Worm (Caenorhabditis elegans) whole organism, young adult: ENCODE measurements around the gene cht-3.

Experiments used
- B0261.1 ChIP-seq: sonication (generic microtip); optimal IDR thresholded peaks from 2 replicates; lab custom pipeline; 2016; ENCODE audit warnings: mild to moderate bottlenecking, missing genetic modification characterization, moderate library complexity, missing compliant biosample characterization
- C17E4.6 ChIP-seq: fragments of 200-800 bp; sonication (Bioruptor generic); IDR thresholded peaks from 2 replicates; pipeline ENCODE4 v1.3.6; 2022; ENCODE audit warnings: missing genetic modification reagents, missing genetic modification characterization, missing compliant biosample characterization
- F23B12.7 ChIP-seq: sonication (generic microtip); optimal IDR thresholded peaks from 2 replicates; lab custom pipeline; 2017; ENCODE audit warnings: missing genetic modification characterization, mild to moderate bottlenecking, missing compliant biosample characterization, antibody characterized with exemption, moderate library complexity; ENCODE audit not compliant: insufficient read depth
- F49E8.2 ChIP-seq: sonication (generic microtip); optimal IDR thresholded peaks from 3 replicates; lab custom pipeline; 2017; ENCODE audit warnings: missing genetic modification characterization, mild to moderate bottlenecking, missing compliant biosample characterization, antibody characterized with exemption, moderate library complexity; ENCODE audit not compliant: insufficient read depth
- F55B11.4 ChIP-seq: sonication (generic microtip); optimal IDR thresholded peaks from 2 replicates; lab custom pipeline; 2016; ENCODE audit warnings: missing compliant biosample characterization, missing genetic modification characterization, borderline replicate concordance; ENCODE audit not compliant: insufficient read depth
- F57A8.1 ChIP-seq: fragments of 200-800 bp; sonication (Bioruptor generic); optimal IDR thresholded peaks from 2 replicates; lab custom pipeline; 2018; ENCODE audit warnings: mild to moderate bottlenecking, missing genetic modification characterization, moderate library complexity, missing compliant biosample characterization
- F57C9.4 ChIP-seq: sonication (generic microtip); optimal IDR thresholded peaks from 2 replicates; lab custom pipeline; 2017; ENCODE audit warnings: mild to moderate bottlenecking, missing genetic modification characterization, missing compliant biosample characterization
- K11D2.4 ChIP-seq: fragments of 200-800 bp; sonication (Bioruptor generic); IDR thresholded peaks from 2 replicates; pipeline ENCODE4 v1.3.6; 2022; ENCODE audit warnings: missing genetic modification reagents, missing genetic modification characterization, missing compliant biosample characterization
- T26A5.8 ChIP-seq: sonication (generic microtip); optimal IDR thresholded peaks from 2 replicates; lab custom pipeline; 2016; ENCODE audit warnings: missing genetic modification characterization, missing compliant biosample characterization
- Y53F4B.3 ChIP-seq: fragments of 200-800 bp; sonication (Bioruptor generic); IDR thresholded peaks from 2 replicates; pipeline ENCODE4 v1.3.6; 2022; ENCODE audit warnings: missing genetic modification reagents, missing genetic modification characterization, missing compliant biosample characterization
- Y95B8A.8 ChIP-seq: fragments of 200-800 bp; sonication (Bioruptor generic); IDR thresholded peaks from 2 replicates; pipeline ENCODE4 v1.3.6; 2022; ENCODE audit warnings: missing genetic modification reagents, missing genetic modification characterization, missing compliant biosample characterization
- ZK185.1 ChIP-seq: sonication (generic microtip); optimal IDR thresholded peaks from 2 replicates; lab custom pipeline; 2016; ENCODE audit warnings: mild to moderate bottlenecking, missing genetic modification characterization, missing compliant biosample characterization; ENCODE audit not compliant: poor library complexity, severe bottlenecking
- ama-1 ChIP-seq, 3 experiments: fragments of 150-350 bp in 1 of 3; sonication (generic microtip) in 2 of 3; optimal IDR thresholded peaks; 2 replicates each; lab custom pipeline; 2014 to 2018; ENCODE audit warnings: missing biosample characterization in 2 of 3, missing genetic modification characterization in 2 of 3, missing genetic modification reagents in 2 of 3
- cebp-1 ChIP-seq, 2 experiments: fragments of 200-800 bp in 1 of 2; sonication (Bioruptor generic) in 1 of 2; sonication (generic microtip) in 1 of 2; IDR thresholded peaks in 1 of 2; optimal IDR thresholded peaks in 1 of 2; 2 replicates each; pipeline versions ENCODE4 v1.3.6 to Lab custom; 2017 to 2022; ENCODE audit warnings: missing compliant biosample characterization in 2 of 2, missing genetic modification characterization in 2 of 2, mild to moderate bottlenecking in 1 of 2, missing genetic modification reagents in 1 of 2, moderate library complexity in 1 of 2
- ceh-100 ChIP-seq: fragments of 200-800 bp; sonication (Bioruptor generic); IDR thresholded peaks from 2 replicates; pipeline ENCODE4 v1.3.6; 2022; ENCODE audit warnings: missing genetic modification reagents, missing genetic modification characterization, missing compliant biosample characterization
- ceh-40 ChIP-seq: fragments of 200-800 bp; sonication (Bioruptor generic); IDR thresholded peaks from 2 replicates; pipeline ENCODE4 v1.3.6; 2022; ENCODE audit warnings: missing genetic modification characterization, missing compliant biosample characterization
- dpff-1 ChIP-seq: sonication (generic microtip); optimal IDR thresholded peaks from 2 replicates; lab custom pipeline; 2017; ENCODE audit warnings: mild to moderate bottlenecking, missing genetic modification characterization, missing compliant biosample characterization
- fkh-3 ChIP-seq: sonication (generic microtip); optimal IDR thresholded peaks from 2 replicates; lab custom pipeline; 2016; ENCODE audit warnings: mild to moderate bottlenecking, missing genetic modification characterization, missing compliant biosample characterization
- him-1 ChIP-seq: sonication (generic microtip); optimal IDR thresholded peaks from 2 replicates; lab custom pipeline; 2016; ENCODE audit warnings: missing genotype, missing genetic modification reagents, missing genetic modification characterization, missing compliant biosample characterization
- hmg-1.2 ChIP-seq: fragments of 200-800 bp; sonication (Bioruptor generic); IDR thresholded peaks from 2 replicates; pipeline ENCODE4 v1.3.6; 2022; ENCODE audit warnings: missing genetic modification reagents, missing genetic modification characterization, missing compliant biosample characterization
- hmg-20 ChIP-seq: fragments of 200-800 bp; sonication (Bioruptor generic); IDR thresholded peaks from 2 replicates; pipeline ENCODE4 v1.3.6; 2022; ENCODE audit warnings: missing genetic modification reagents, missing genetic modification characterization, missing compliant biosample characterization
- hrde-1 ChIP-seq: sonication (generic microtip); optimal IDR thresholded peaks from 2 replicates; lab custom pipeline; 2016; ENCODE audit warnings: missing genetic modification characterization, mild to moderate bottlenecking, missing compliant biosample characterization, moderate library complexity, missing genotype, missing genetic modification reagents, borderline replicate concordance
- lir-1 ChIP-seq: fragments of 200-800 bp; sonication (Bioruptor generic); conservative IDR thresholded peaks from 2 replicates; pipeline ENCODE4 v1.3.6; 2022; ENCODE audit warnings: missing genetic modification reagents, missing genetic modification characterization, missing compliant biosample characterization
- lsy-27 ChIP-seq: sonication (generic microtip); optimal IDR thresholded peaks from 2 replicates; lab custom pipeline; 2017; ENCODE audit warnings: missing genetic modification characterization, mild to moderate bottlenecking, missing compliant biosample characterization, antibody characterized with exemption, missing genotype, borderline replicate concordance; ENCODE audit not compliant: insufficient read depth
- madf-3 ChIP-seq: fragments of 200-800 bp; sonication (Bioruptor generic); IDR thresholded peaks from 2 replicates; pipeline ENCODE4 v1.3.6; 2022; ENCODE audit warnings: missing genetic modification reagents, missing genetic modification characterization, missing compliant biosample characterization
- madf-6 ChIP-seq: fragments of 200-800 bp; sonication (Bioruptor generic); IDR thresholded peaks from 2 replicates; pipeline ENCODE4 v1.3.6; 2022; ENCODE audit warnings: missing genetic modification reagents, missing genetic modification characterization, missing compliant biosample characterization
- nfyb-1 ChIP-seq: fragments of 200-800 bp; sonication (Bioruptor generic); IDR thresholded peaks from 2 replicates; pipeline ENCODE4 v1.3.6; 2022; ENCODE audit warnings: missing genetic modification reagents, missing genetic modification characterization, missing compliant biosample characterization
- nhr-80 ChIP-seq: sonication (generic microtip); optimal IDR thresholded peaks from 2 replicates; lab custom pipeline; 2016; ENCODE audit warnings: missing genetic modification characterization, missing compliant biosample characterization
- rcor-1 ChIP-seq: fragments of 200-800 bp; sonication (Bioruptor generic); IDR thresholded peaks from 2 replicates; pipeline ENCODE4 v1.3.6; 2022; ENCODE audit warnings: missing genetic modification reagents, missing genetic modification characterization, missing compliant biosample characterization
- rpc-1 ChIP-seq, 2 experiments: fragments of 150-350 bp in 1 of 2; sonication (generic microtip) in 1 of 2; optimal IDR thresholded peaks; 2 replicates each; lab custom pipeline; 2014 to 2018; ENCODE audit warnings: missing biosample characterization in 1 of 2, missing genetic modification characterization in 1 of 2, missing genetic modification reagents in 1 of 2, missing genotype in 1 of 2
- somi-1 ChIP-seq: fragments of 200-800 bp; sonication (Bioruptor generic); optimal IDR thresholded peaks from 2 replicates; lab custom pipeline; 2018; ENCODE audit warnings: mild to moderate bottlenecking, missing genetic modification characterization, missing compliant biosample characterization
- tbp1 ChIP-seq: fragments of 200-800 bp; sonication (Bioruptor generic); optimal IDR thresholded peaks from 2 replicates; lab custom pipeline; 2018; ENCODE audit warnings: mild to moderate bottlenecking, missing genetic modification characterization, missing compliant biosample characterization
- unc-62 ChIP-seq: fragments of 150-350 bp; optimal IDR thresholded peaks from 2 replicates; lab custom pipeline; 2014; ENCODE audit warnings: missing biosample characterization, missing genetic modification reagents, missing genetic modification characterization
- zim-3 ChIP-seq: sonication (generic microtip); optimal IDR thresholded peaks from 2 replicates; lab custom pipeline; 2017; ENCODE audit warnings: mild to moderate bottlenecking, missing genetic modification characterization, moderate library complexity, missing compliant biosample characterization
- ztf-3 ChIP-seq: fragments of 200-800 bp; sonication (Bioruptor generic); optimal IDR thresholded peaks from 2 replicates; lab custom pipeline; 2018; ENCODE audit warnings: mild to moderate bottlenecking, missing genetic modification characterization, missing compliant biosample characterization
- ztf-6 ChIP-seq: fragments of 200-800 bp; sonication (Bioruptor generic); IDR thresholded peaks from 2 replicates; pipeline ENCODE4 v1.3.6; 2022; ENCODE audit warnings: missing genetic modification reagents, missing genetic modification characterization, missing compliant biosample characterization

The cht-3 gene

DNA sequence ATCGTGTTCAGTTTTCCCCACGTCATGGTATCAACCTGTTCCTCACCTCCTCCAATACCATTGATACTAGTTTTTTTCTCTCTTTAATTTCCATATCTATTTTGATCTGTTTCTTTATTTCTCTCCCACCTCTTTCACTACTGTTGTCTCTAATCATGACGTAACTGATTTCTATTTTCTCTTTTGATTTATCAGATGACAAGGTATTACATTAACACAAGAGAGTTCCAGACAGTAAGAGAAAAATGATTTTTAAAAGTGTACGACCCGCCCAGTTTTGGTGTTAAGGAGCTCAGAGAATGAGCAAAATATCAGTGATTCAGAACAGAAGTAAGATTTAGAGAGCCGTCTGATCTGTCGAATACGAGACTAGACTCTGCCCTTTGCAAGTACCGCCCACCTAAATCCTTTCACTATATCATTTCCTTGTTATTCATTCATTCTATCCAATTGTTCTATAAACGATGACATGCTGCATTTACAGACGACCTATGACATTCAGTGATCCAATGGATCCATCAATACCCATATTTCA is 46.3 kb downstream of the cht-3 start, which contains the start of gene nhr-105 (continued):
- TF ChIP-seq T26A5.8 (tag; lab: Kevin White, UChicago) (no peak), lsy-27 (tag; lab: Kevin White, UChicago) (no peak), F55B11.4 (tag; lab: Kevin White, UChicago) (no peak), hmg-20 (no peak), F57A8.1 (GFP tag; lab: Kevin White, UChicago) (no peak), Y95B8A.8 (GFP tag; lab: Robert Waterston, UW) (peak; percentile 51; the same call in 1 of the 2 replicates), rcor-1 (GFP tag; lab: Robert Waterston, UW) (no peak), somi-1 (GFP tag; lab: Kevin White, UChicago) (peak; percentile 63), K11D2.4 (GFP tag; lab: Robert Waterston, UW) (no peak), rpc-1 (optimal IDR thresholded peaks at IDR 0.05; lab: Kevin White, UChicago) (no peak), rpc-1 (tag; optimal IDR thresholded peaks at IDR 0.05; lab: Kevin White, UChicago) (no peak), tbp1 (GFP tag; lab: Kevin White, UChicago) (peak; percentile 34), cebp-1 (GFP tag; IDR thresholded peaks at IDR 0.05; lab: Robert Waterston, UW) (no peak), cebp-1 (tag; optimal IDR thresholded peaks at IDR 0.05; lab: Kevin White, UChicago) (peak; percentile 63), hrde-1 (tag; lab: Kevin White, UChicago) (no peak), ztf-3 (GFP tag; lab: Kevin White, UChicago) (no peak), lir-1 (no peak), madf-6 (GFP tag; lab: Robert Waterston, UW) (no peak), Y53F4B.3 (GFP tag; lab: Robert Waterston, UW) (no peak), F23B12.7 (no peak), him-1 (tag; lab: Kevin White, UChicago) (no peak), ceh-100 (no peak), nhr-80 (tag; lab: Kevin White, UChicago) (peak; percentile 41), C17E4.6 (GFP tag; lab: Robert Waterston, UW) (no peak), fkh-3 (no peak), hmg-1.2 (peak; percentile 70), B0261.1 (tag; lab: Kevin White, UChicago) (no peak), ztf-6 (no peak), ama-1 (optimal IDR thresholded peaks at IDR 0.05; lab: Kevin White, UChicago) (peak; percentile 36), ama-1 (GFP tag; optimal IDR thresholded peaks at IDR 0.05; lab: Kevin White, UChicago) (no peak), dpff-1 (tag; lab: Kevin White, UChicago) (no peak), F49E8.2 (tag; lab: Kevin White, UChicago) (no peak)

- TF ChIP-seq unc-62 (GFP tag; lab: Kevin White, UChicago), result no peak
- peak; percentile 26 for TF ChIP-seq zim-3 (tag; lab: Kevin White, UChicago)
- peak; percentile 63 for TF ChIP-seq ama-1 (optimal IDR thresholded peaks at IDR 0.05; lab: Kevin White, UChicago)
- no peak for TF ChIP-seq ama-1 (GFP tag; optimal IDR thresholded peaks at IDR 0.05; lab: Kevin White, UChicago)
- TF ChIP-seq F57C9.4 (tag; lab: Kevin White, UChicago), result peak; percentile 27
These were observed 48.1 kb downstream of the cht-3 start for ce11 chrIV:7051515-7051914.

DNA sequence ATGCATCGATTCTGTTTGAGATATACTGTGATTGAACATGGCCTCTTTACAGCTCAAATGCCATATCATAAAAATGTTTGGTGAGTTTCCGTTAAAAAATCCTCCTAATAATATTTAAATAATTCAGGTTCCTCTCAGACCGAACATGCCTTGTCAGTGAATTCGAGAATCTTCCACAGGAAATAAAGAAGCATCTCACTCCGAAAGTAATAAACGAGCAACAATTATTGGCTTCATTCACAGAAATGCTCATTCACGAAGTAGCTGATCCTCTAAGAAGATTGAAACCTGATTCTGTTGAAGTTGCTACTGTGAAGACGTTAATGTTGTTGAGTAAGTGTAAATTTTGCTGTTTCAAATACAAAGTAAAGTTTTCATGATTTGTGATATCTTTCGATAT is 48.7 kb downstream of the cht-3 start:
- TF ChIP-seq ZK185.1 (tag; lab: Kevin White, UChicago) (peak; percentile 15), madf-3 (GFP tag; lab: Robert Waterston, UW) (0 out of 2 replicates have a peak, but pooled peaks have one; percentile 52), nfyb-1 (GFP tag; lab: Robert Waterston, UW) (0 out of 2 replicates have a peak, but pooled peaks have one; percentile 7), ceh-40 (no peak)
- TF ChIP-seq, all 124 proteins: peak for 3
